Worm (Caenorhabditis elegans): Measurements from ENCODE around the gene ZC477.4.

The ZC477.4 gene

ce11 chrIV:7103211-7103679 is 4.7 kb upstream of the ZC477.4 start, which contains the start of the genes rde-8 and ZC477.3 (continued):
- no peak for TF ChIP-seq fkh-10 (GFP tag; optimal IDR thresholded peaks at IDR 0.05)
- TF ChIP-seq nhr-48 (tag; optimal IDR thresholded peaks at IDR 0.05) = peak; percentile 38
- peak; percentile 42 for TF ChIP-seq nhr-102 (tag; optimal IDR thresholded peaks at IDR 0.05)
- no peak for TF ChIP-seq pha-4 (GFP tag; IDR thresholded peaks at IDR 0.05)
- TF ChIP-seq pha-4 (tag; optimal IDR thresholded peaks at IDR 0.05) = no peak
- TF ChIP-seq egl-27 (tag; optimal IDR thresholded peaks at IDR 0.05) = no peak
- TF ChIP-seq sdz-12 (GFP tag; optimal IDR thresholded peaks at IDR 0.05) = no peak
- 0 out of 2 replicates have a peak, but pooled peaks have one; percentile 60 for TF ChIP-seq hmg-1.1 (GFP tag; IDR thresholded peaks at IDR 0.05)
- TF ChIP-seq nhr-25 (tag; optimal IDR thresholded peaks at IDR 0.05; ENCODE audit: borderline replicate concordance, insufficient read depth) = no peak
- TF ChIP-seq snpc-4 (tag; optimal IDR thresholded peaks at IDR 0.05) = no peak
- no peak for TF ChIP-seq nhr-77 (tag; optimal IDR thresholded peaks at IDR 0.05)
- no peak for TF ChIP-seq hif-1 (tag; optimal IDR thresholded peaks at IDR 0.05)
- no peak for TF ChIP-seq ceh-28 (tag; optimal IDR thresholded peaks at IDR 0.05)
- TF ChIP-seq duxl-1 (tag; optimal IDR thresholded peaks at IDR 0.05; ENCODE audit: poor library complexity) = no peak
- TF ChIP-seq dmd-9 (GFP tag; IDR thresholded peaks at IDR 0.05) = no peak
- TF ChIP-seq zfp-3 (GFP tag; conservative IDR thresholded peaks at IDR 0.05) = no peak
- TF ChIP-seq ceh-82 (tag; optimal IDR thresholded peaks at IDR 0.05) = no peak
- TF ChIP-seq attf-4 (tag; optimal IDR thresholded peaks at IDR 0.05) = no peak
- TF ChIP-seq daf-16 (GFP tag; optimal IDR thresholded peaks at IDR 0.05) = peak in 1 of 2 experiments; percentile 67
- TF ChIP-seq daf-16 (tag; optimal IDR thresholded peaks at IDR 0.05) = peak; percentile 68
- TF ChIP-seq ztf-11 (tag; optimal IDR thresholded peaks at IDR 0.05) = no peak
- peak; percentile 81 for TF ChIP-seq mes-2 (tag; optimal IDR thresholded peaks at IDR 0.05; ENCODE audit: poor library complexity, severe bottlenecking)
- no peak for TF ChIP-seq F10B5.3 (tag; optimal IDR thresholded peaks at IDR 0.05)
- TF ChIP-seq nhr-10 (tag; optimal IDR thresholded peaks at IDR 0.05) = no peak
- no peak for TF ChIP-seq pqm-1 (tag; optimal IDR thresholded peaks at IDR 0.05)
- no peak for TF ChIP-seq set-16 (GFP tag; IDR thresholded peaks at IDR 0.05)
- TF ChIP-seq ces-1 (GFP tag; optimal IDR thresholded peaks at IDR 0.05) = no peak
- peak; percentile 23 for TF ChIP-seq F37D6.2 (tag; optimal IDR thresholded peaks at IDR 0.05)
- TF ChIP-seq nhr-237 (tag; optimal IDR thresholded peaks at IDR 0.05) = no peak
- no peak for TF ChIP-seq nhr-42 (GFP tag; IDR thresholded peaks at IDR 0.05)
- TF ChIP-seq R02D3.7 (tag; optimal IDR thresholded peaks at IDR 0.05) = no peak
- TF ChIP-seq unc-130 (GFP tag; optimal IDR thresholded peaks at IDR 0.05) = no peak
- no peak for TF ChIP-seq lin-15B (tag; optimal IDR thresholded peaks at IDR 0.05)
- no peak for TF ChIP-seq madf-5 (GFP tag; IDR thresholded peaks at IDR 0.05)
- peak; percentile 4 for TF ChIP-seq lin-13 (GFP tag; optimal IDR thresholded peaks at IDR 0.05)
- no peak for TF ChIP-seq ctbp-1 (GFP tag; IDR thresholded peaks at IDR 0.05)
- no peak for TF ChIP-seq tra-1 (GFP tag; IDR thresholded peaks at IDR 0.05)
- no peak for TF ChIP-seq spr-3 (GFP tag; optimal IDR thresholded peaks at IDR 0.05)
- TF ChIP-seq lin-29 (GFP tag; IDR thresholded peaks at IDR 0.05) = no peak
- no peak for TF ChIP-seq daf-12 (tag; optimal IDR thresholded peaks at IDR 0.05)
- TF ChIP-seq spr-1 (tag; optimal IDR thresholded peaks at IDR 0.05) = no peak
- peak in 1 of 2 experiments; percentile 88 for TF ChIP-seq lsy-2 (tag; optimal IDR thresholded peaks at IDR 0.05)
- TF ChIP-seq ceh-20 (GFP tag; IDR thresholded peaks at IDR 0.05) = no peak
- no peak for TF ChIP-seq ZK337.2 (GFP tag; IDR thresholded peaks at IDR 0.05)
- TF ChIP-seq lin-38 (GFP tag; IDR thresholded peaks at IDR 0.05) = peak; percentile 79
- no peak for TF ChIP-seq mdl-1 (tag; optimal IDR thresholded peaks at IDR 0.05)
- TF ChIP-seq Y105C5A.15 (GFP tag; IDR thresholded peaks at IDR 0.05) = no peak
- TF ChIP-seq lin-1 (GFP tag; IDR thresholded peaks at IDR 0.05) = no peak
- no peak for TF ChIP-seq ztf-7 (tag; optimal IDR thresholded peaks at IDR 0.05)
- no peak for TF ChIP-seq D1046.2 (GFP tag; IDR thresholded peaks at IDR 0.05)
- peak; percentile 3 for TF ChIP-seq nhr-11 (tag; optimal IDR thresholded peaks at IDR 0.05)
- TF ChIP-seq hlh-30 (tag; optimal IDR thresholded peaks at IDR 0.05; ENCODE audit: insufficient read depth) = no peak

All from whole organism, L4 larva.